Worm (Caenorhabditis elegans) whole organism, late embryonic: ENCODE measurements around the gene F15D4.5.

Source experiments
- T23F11.4 ChIP-seq: fragments of 200-800 bp; sonication (Bioruptor generic); optimal IDR thresholded peaks from 2 replicates; lab custom pipeline; 2018; ENCODE audit warnings: mild to moderate bottlenecking, missing genetic modification characterization, missing compliant biosample characterization
- ceh-14 ChIP-seq: sonication (generic microtip); optimal IDR thresholded peaks from 2 replicates; lab custom pipeline; 2016; ENCODE audit warnings: missing genotype, missing genetic modification characterization, missing compliant biosample characterization
- ceh-22 ChIP-seq: sonication (generic microtip); optimal IDR thresholded peaks from 2 replicates; lab custom pipeline; 2017; ENCODE audit warnings: missing biosample characterization, missing genetic modification characterization
- ceh-34 ChIP-seq: sonication (generic microtip); optimal IDR thresholded peaks from 2 replicates; lab custom pipeline; 2016; ENCODE audit warnings: mild to moderate bottlenecking, missing genetic modification characterization, missing compliant biosample characterization
- ceh-45 ChIP-seq: fragments of 200-800 bp; sonication (Bioruptor generic); IDR thresholded peaks from 2 replicates; pipeline ENCODE4 v1.3.6; 2022; ENCODE audit warnings: missing genetic modification reagents, missing genetic modification characterization, missing compliant biosample characterization
- ceh-48 ChIP-seq: sonication (generic microtip); optimal IDR thresholded peaks from 2 replicates; lab custom pipeline; 2016; ENCODE audit warnings: missing genetic modification characterization, inconsistent platforms, missing compliant biosample characterization
- dmd-4 ChIP-seq: sonication (generic microtip); optimal IDR thresholded peaks from 2 replicates; lab custom pipeline; 2016; ENCODE audit warnings: borderline replicate concordance, missing genetic modification characterization, missing compliant biosample characterization
- dve-1 ChIP-seq: sonication (generic microtip); optimal IDR thresholded peaks from 2 replicates; lab custom pipeline; 2017; ENCODE audit warnings: antibody characterized with exemption, mild to moderate bottlenecking, missing genetic modification characterization, missing compliant biosample characterization
- elt-2 ChIP-seq: sonication (generic microtip); optimal IDR thresholded peaks from 2 replicates; lab custom pipeline; 2016; ENCODE audit warnings: missing genetic modification reagents, missing genetic modification characterization, missing compliant biosample characterization
- elt-4 ChIP-seq: sonication (generic microtip); optimal IDR thresholded peaks from 2 replicates; lab custom pipeline; 2016; ENCODE audit warnings: missing genetic modification characterization, missing compliant biosample characterization
- ets-4 ChIP-seq: sonication (generic microtip); optimal IDR thresholded peaks from 2 replicates; lab custom pipeline; 2016; ENCODE audit warnings: missing genetic modification characterization, missing compliant biosample characterization
- fkh-10 ChIP-seq: fragments of 150-350 bp; optimal IDR thresholded peaks from 2 replicates; lab custom pipeline; 2014; ENCODE audit warnings: missing biosample characterization, missing genetic modification reagents, missing genetic modification characterization
- fkh-6 ChIP-seq: sonication (generic microtip); optimal IDR thresholded peaks from 2 replicates; lab custom pipeline; 2016; ENCODE audit warnings: missing genetic modification characterization, missing compliant biosample characterization
- hlh-13 ChIP-seq: fragments of 200-800 bp; sonication (Bioruptor generic); optimal IDR thresholded peaks from 2 replicates; lab custom pipeline; 2018; ENCODE audit warnings: mild to moderate bottlenecking, missing genetic modification characterization, missing compliant biosample characterization
- hlh-6 ChIP-seq: sonication (generic microtip); optimal IDR thresholded peaks from 2 replicates; lab custom pipeline; 2016; ENCODE audit warnings: missing genotype, missing genetic modification characterization, missing compliant biosample characterization
- hlh-8 ChIP-seq: sonication (generic microtip); optimal IDR thresholded peaks from 2 replicates; lab custom pipeline; 2016; ENCODE audit warnings: missing genotype, missing genetic modification characterization, missing compliant biosample characterization
- lim-6 ChIP-seq: sonication (generic microtip); optimal IDR thresholded peaks from 2 replicates; lab custom pipeline; 2016; ENCODE audit warnings: missing genetic modification characterization, missing compliant biosample characterization
- lin-11 ChIP-seq: fragments of 200-800 bp; sonication (Bioruptor generic); optimal IDR thresholded peaks from 2 replicates; lab custom pipeline; 2018; ENCODE audit warnings: mild to moderate bottlenecking, missing genetic modification characterization, missing compliant biosample characterization
- nfya-1 ChIP-seq: sonication (generic microtip); optimal IDR thresholded peaks from 2 replicates; lab custom pipeline; 2017; ENCODE audit warnings: missing genetic modification characterization, mild to moderate bottlenecking, missing compliant biosample characterization, antibody characterized with exemption, moderate library complexity
- nhr-11 ChIP-seq: fragments of 150-350 bp; optimal IDR thresholded peaks from 2 replicates; lab custom pipeline; 2014; ENCODE audit warnings: missing biosample characterization, missing genetic modification characterization
- nhr-232 ChIP-seq: sonication (generic microtip); optimal IDR thresholded peaks from 2 replicates; lab custom pipeline; 2016; ENCODE audit warnings: missing genetic modification characterization, missing compliant biosample characterization
- pat-9 ChIP-seq: fragments of 200-800 bp; sonication (Bioruptor generic); optimal IDR thresholded peaks from 2 replicates; lab custom pipeline; 2018; ENCODE audit warnings: mild to moderate bottlenecking, missing genetic modification characterization, moderate library complexity, missing compliant biosample characterization
- pax-1 ChIP-seq: fragments of 150-350 bp; optimal IDR thresholded peaks from 2 replicates; lab custom pipeline; 2014; ENCODE audit warnings: missing biosample characterization, missing genetic modification characterization
- pros-1 ChIP-seq: fragments of 150-350 bp; optimal IDR thresholded peaks from 2 replicates; lab custom pipeline; 2014; ENCODE audit warnings: missing biosample characterization, missing genetic modification reagents, missing genetic modification characterization
- sdc-2 ChIP-seq: sonication (generic microtip); optimal IDR thresholded peaks from 2 replicates; lab custom pipeline; 2016; ENCODE audit warnings: missing genotype, missing genetic modification characterization, missing compliant biosample characterization
- tbx-2 ChIP-seq: sonication (generic microtip); optimal IDR thresholded peaks from 2 replicates; lab custom pipeline; 2016; ENCODE audit warnings: missing genetic modification characterization, missing compliant biosample characterization
- ttx-3 ChIP-seq: sonication (generic microtip); optimal IDR thresholded peaks from 2 replicates; lab custom pipeline; 2016; ENCODE audit warnings: missing genetic modification reagents, missing genetic modification characterization, missing compliant biosample characterization
- unc-3 ChIP-seq, 2 experiments: fragments of 200-800 bp in 1 of 2; sonication (Bioruptor generic) in 1 of 2; sonication (generic microtip) in 1 of 2; conservative IDR thresholded peaks in 1 of 2; optimal IDR thresholded peaks in 1 of 2; 2 replicates each; pipeline versions ENCODE4 v1.3.6 to Lab custom; 2016 to 2022; ENCODE audit warnings: missing compliant biosample characterization in 2 of 2, missing genetic modification characterization in 2 of 2, missing genetic modification reagents in 1 of 2
- unc-86 ChIP-seq: sonication (generic microtip); optimal IDR thresholded peaks from 2 replicates; lab custom pipeline; 2016; ENCODE audit warnings: missing genetic modification characterization, missing compliant biosample characterization
- zip-5 ChIP-seq: sonication (generic microtip); optimal IDR thresholded peaks from 2 replicates; lab custom pipeline; 2016; ENCODE audit warnings: missing genetic modification characterization, missing compliant biosample characterization

Gene F15D4.5

ce11 chrII:13267305-13267704 lies 22.1 kb downstream of the F15D4.5 start:
- TF ChIP-seq nhr-11 (tag; lab: Kevin White, UChicago) (no peak), sdc-2 (tag; lab: Kevin White, UChicago) (no peak), nhr-232 (tag; lab: Kevin White, UChicago) (no peak), pax-1 (tag; lab: Kevin White, UChicago) (no peak), pros-1 (tag; lab: Kevin White, UChicago) (no peak), dve-1 (tag; lab: Kevin White, UChicago) (no peak), lim-6 (no peak), pat-9 (tag; lab: Kevin White, UChicago) (no peak)

ce11 chrII:13270776-13271175 lies 25.6 kb downstream of the F15D4.5 start, which contains the start of gene Y48C3A.5:
TSS of gene Y48C3A.5 (plus strand) at chrII:13271076.
- TF ChIP-seq hlh-6 (tag; lab: Kevin White, UChicago) (no peak), dve-1 (tag; lab: Kevin White, UChicago) (no peak), pros-1 (tag; lab: Kevin White, UChicago) (no peak)

ce11 chrII:13278214-13278613 lies 33.0 kb downstream of the F15D4.5 start:
- peak; percentile 37 for TF ChIP-seq dmd-4 (tag; lab: Kevin White, UChicago)
- TF ChIP-seq ceh-45 (GFP tag; lab: Robert Waterston, UW): no peak

- no peak for TF ChIP-seq ceh-48
- no peak for TF ChIP-seq ttx-3 (tag; lab: Kevin White, UChicago)
- TF ChIP-seq ceh-45 (GFP tag; lab: Robert Waterston, UW): 0 out of 2 replicates have a peak, but pooled peaks have one; percentile 7
Measured at ce11 chrII:13278716-13279115, 33.5 kb downstream of the F15D4.5 start.

- TF ChIP-seq fkh-6 (tag; lab: Kevin White, UChicago) (no peak), ceh-22 (tag; lab: Kevin White, UChicago) (no peak), nfya-1 (tag; lab: Kevin White, UChicago) (no peak), tbx-2 (tag; lab: Kevin White, UChicago) (peak; percentile 2), pros-1 (tag; lab: Kevin White, UChicago) (no peak), zip-5 (tag; lab: Kevin White, UChicago) (peak; percentile 34), elt-2 (tag; lab: Kevin White, UChicago) (peak; percentile 5)
Measured at ce11 chrII:13279216-13280123, 34.3 kb downstream of the F15D4.5 start.

- no peak for TF ChIP-seq ceh-34 (tag; lab: Kevin White, UChicago)
- TF ChIP-seq, all 69 proteins: peak for 0
Measured at ce11 chrII:13282566-13282965, 37.4 kb downstream of the F15D4.5 start.

ce11 chrII:13283486-13283885 lies 38.3 kb downstream of the F15D4.5 start:
- TF ChIP-seq lin-11 (tag; lab: Kevin White, UChicago) (no peak), fkh-10 (GFP tag; lab: Kevin White, UChicago) (no peak), pros-1 (tag; lab: Kevin White, UChicago) (no peak), dve-1 (tag; lab: Kevin White, UChicago) (no peak), hlh-6 (tag; lab: Kevin White, UChicago) (no peak), elt-4 (tag; lab: Kevin White, UChicago) (no peak), hlh-8 (tag; lab: Kevin White, UChicago) (no peak), dmd-4 (tag; lab: Kevin White, UChicago) (no peak), unc-86 (no peak), hlh-13 (GFP tag; lab: Kevin White, UChicago) (no peak), zip-5 (tag; lab: Kevin White, UChicago) (no peak), ttx-3 (tag; lab: Kevin White, UChicago) (no peak), T23F11.4 (GFP tag; lab: Kevin White, UChicago) (no peak), ets-4 (tag; lab: Kevin White, UChicago) (no peak), ceh-14 (tag; lab: Kevin White, UChicago) (no peak), unc-3 (GFP tag; conservative IDR thresholded peaks at IDR 0.05; lab: Robert Waterston, UW) (no peak), unc-3 (tag; optimal IDR thresholded peaks at IDR 0.05; lab: Kevin White, UChicago) (no peak)
- TF ChIP-seq, all 69 proteins: peak for 0
